Worm (Caenorhabditis elegans) whole organism, L1 larva: ENCODE data around the gene spig-1.

ENCODE experiments used
- ces-1 ChIP-seq: fragments of 150-350 bp; optimal IDR thresholded peaks from 2 replicates; lab custom pipeline; 2014; ENCODE audit warnings: missing biosample characterization, missing genetic modification reagents, missing genetic modification characterization
- egl-27 ChIP-seq, 2 experiments: fragments of 150-350 bp in 1 of 2; sonication (generic microtip); optimal IDR thresholded peaks; 3 replicates each; lab custom pipeline; 2017 to 2018; ENCODE audit warnings: missing biosample characterization in 2 of 2, missing genetic modification characterization in 2 of 2, missing genetic modification reagents in 2 of 2
- elt-3 ChIP-seq, 6 experiments: fragments of 150-350 bp in 1 of 6; sonication (generic microtip); optimal IDR thresholded peaks; 2 replicates each; lab custom pipeline; 2017 to 2018; ENCODE audit warnings: missing biosample characterization in 6 of 6, missing genetic modification characterization in 6 of 6, inconsistent platforms in 1 of 6
- fos-1 ChIP-seq: fragments of 150-350 bp; optimal IDR thresholded peaks from 2 replicates; lab custom pipeline; 2014; ENCODE audit warnings: missing biosample characterization, missing genetic modification characterization
- hlh-4 ChIP-seq: sonication (generic microtip); optimal IDR thresholded peaks from 2 replicates; lab custom pipeline; 2016; ENCODE audit warnings: mild to moderate bottlenecking, missing genetic modification characterization, missing compliant biosample characterization
- lin-13 ChIP-seq: fragments of 150-350 bp; optimal IDR thresholded peaks from 2 replicates; lab custom pipeline; 2014; ENCODE audit warnings: missing biosample characterization, missing genetic modification reagents, missing genetic modification characterization
- lin-39 ChIP-seq: fragments of 150-350 bp; optimal IDR thresholded peaks from 2 replicates; lab custom pipeline; 2014; ENCODE audit warnings: missing biosample characterization, missing genetic modification reagents, missing genetic modification characterization
- mep-1 ChIP-seq: fragments of 150-350 bp; optimal IDR thresholded peaks from 2 replicates; lab custom pipeline; 2014; ENCODE audit warnings: missing biosample characterization, missing genetic modification characterization
- nhr-237 ChIP-seq: fragments of 150-350 bp; optimal IDR thresholded peaks from 2 replicates; lab custom pipeline; 2014; ENCODE audit warnings: missing biosample characterization, missing genetic modification characterization
- nhr-77 ChIP-seq: fragments of 150-350 bp; optimal IDR thresholded peaks from 2 replicates; lab custom pipeline; 2014; ENCODE audit warnings: missing biosample characterization, missing genetic modification characterization
- snu-23 ChIP-seq: sonication (generic microtip); optimal IDR thresholded peaks from 2 replicates; lab custom pipeline; 2016; ENCODE audit warnings: missing genetic modification characterization, missing compliant biosample characterization
- swsn-7 ChIP-seq: sonication (generic microtip); optimal IDR thresholded peaks from 2 replicates; lab custom pipeline; 2016; ENCODE audit warnings: missing genetic modification characterization, missing compliant biosample characterization
- unc-62 ChIP-seq: fragments of 150-350 bp; optimal IDR thresholded peaks from 2 replicates; lab custom pipeline; 2014; ENCODE audit warnings: missing biosample characterization, missing genetic modification reagents, missing genetic modification characterization

ce11 chrV:7096129-7096730, 44.7 kb downstream of the spig-1 start:
- TF ChIP-seq swsn-7 (tag; lab: Kevin White, UChicago) (no peak), egl-27 (tag; optimal IDR thresholded peaks at IDR 0.05; lab: Kevin White, UChicago) (no peak), nhr-77 (tag; lab: Kevin White, UChicago) (no peak), fos-1 (tag; lab: Kevin White, UChicago) (no peak), hlh-4 (no peak), ces-1 (no peak), lin-13 (GFP tag; lab: Kevin White, UChicago) (no peak), lin-39 (tag; lab: Kevin White, UChicago) (no peak), nhr-237 (no peak), elt-3 (tag; optimal IDR thresholded peaks at IDR 0.05; lab: Kevin White, UChicago) (no peak), unc-62 (GFP tag; lab: Kevin White, UChicago) (no peak), snu-23 (GFP tag; lab: Kevin White, UChicago) (no peak), mep-1 (tag; lab: Kevin White, UChicago) (no peak)
